Worm (Caenorhabditis elegans): ENCODE measurements around the gene ttbk-7.

- no peak for TF ChIP-seq skn-1 (tag; optimal IDR thresholded peaks at IDR 0.05)
- no peak for TF ChIP-seq ZK337.2 (GFP tag; IDR thresholded peaks at IDR 0.05)
- TF ChIP-seq pha-4 (GFP tag; IDR thresholded peaks at IDR 0.05), result no peak
- no peak for TF ChIP-seq pha-4 (tag; optimal IDR thresholded peaks at IDR 0.05)
- TF ChIP-seq nhr-25 (tag; optimal IDR thresholded peaks at IDR 0.05; ENCODE audit: borderline replicate concordance, insufficient read depth), result no peak
- TF ChIP-seq nhr-77 (tag; optimal IDR thresholded peaks at IDR 0.05), result no peak
- TF ChIP-seq ama-1 (optimal IDR thresholded peaks at IDR 0.05), result no peak
- no peak for TF ChIP-seq F37D6.2 (tag; optimal IDR thresholded peaks at IDR 0.05)
- no peak for TF ChIP-seq duxl-1 (tag; optimal IDR thresholded peaks at IDR 0.05; ENCODE audit: poor library complexity)
- no peak for TF ChIP-seq lin-39 (tag; optimal IDR thresholded peaks at IDR 0.05)
- no peak for TF ChIP-seq lin-13 (GFP tag; optimal IDR thresholded peaks at IDR 0.05)
- TF ChIP-seq nhr-237 (tag; optimal IDR thresholded peaks at IDR 0.05), result no peak
- peak in 1 of 2 experiments; percentile 11 for TF ChIP-seq unc-62 (GFP tag; optimal IDR thresholded peaks at IDR 0.05 in 1 of 2)
- no peak for TF ChIP-seq unc-62 (tag; optimal IDR thresholded peaks at IDR 0.05)
These were observed 33.4 kb upstream of the ttbk-7 start, which contains the start of gene T16G1.2 for ce11 chrV:12928929-12929532.
